Worm (Caenorhabditis elegans) whole organism, midembryonic: ENCODE results near the gene lect-2.

Experiments
- med-1 ChIP-seq: sonication (generic microtip); optimal IDR thresholded peaks from 2 replicates; lab custom pipeline; 2017; ENCODE audit warnings: missing genetic modification characterization, mild to moderate bottlenecking, missing compliant biosample characterization, antibody characterized with exemption, missing genetic modification reagents; ENCODE audit not compliant: insufficient read depth
- ztf-29 ChIP-seq: fragments of 200-800 bp; sonication (Bioruptor generic); IDR thresholded peaks from 2 replicates; pipeline ENCODE4 v1.3.6; 2022; ENCODE audit warnings: missing genetic modification reagents, missing genetic modification characterization, missing compliant biosample characterization

- TF ChIP-seq ztf-29: no peak
- TF ChIP-seq med-1 (GFP tag; lab: Kevin White, UChicago): no peak
Observed at ce11 chrII:5742767-5743166, 47.8 kb upstream of the lect-2 start.
